Fruit fly (Drosophila melanogaster) whole organism, embryonic: Measurements from ENCODE around the gene CG44000.

Experiments used
- Aef1 ChIP-seq: fragments of 200-800 bp; sonication (Bioruptor generic); IDR thresholded peaks from 3 replicates; pipeline ENCODE4 v1.3.6; 2022; ENCODE audit warnings: missing biosample characterization, missing genetic modification characterization
- CG10209 ChIP-seq: fragments of 200-800 bp; sonication (Bioruptor generic); optimal IDR thresholded peaks from 3 replicates; lab custom pipeline; 2017; ENCODE audit warnings: missing biosample characterization, mild to moderate bottlenecking, missing genetic modification characterization, missing genetic modification reagents
- CG11560 ChIP-seq: fragments of 200-800 bp; sonication (Bioruptor generic); IDR thresholded peaks from 3 replicates; pipeline ENCODE4 v1.3.6; 2022; ENCODE audit warnings: missing biosample characterization, missing genetic modification characterization
- CG15073 ChIP-seq: fragments of 200-800 bp; sonication (Bioruptor generic); optimal IDR thresholded peaks from 2 replicates; lab custom pipeline; 2016; ENCODE audit warnings: missing biosample characterization, missing genetic modification characterization
- CG15696 ChIP-seq: fragments of 200-800 bp; sonication (Bioruptor generic); optimal IDR thresholded peaks from 2 replicates; lab custom pipeline; 2019; ENCODE audit warnings: missing biosample characterization, mild to moderate bottlenecking, missing genetic modification characterization, moderate library complexity
- CG17912 ChIP-seq: fragments of 200-800 bp; sonication (Bioruptor generic); optimal IDR thresholded peaks from 2 replicates; lab custom pipeline; 2018; ENCODE audit warnings: missing biosample characterization, mild to moderate bottlenecking, missing genetic modification characterization
- CG2202 ChIP-seq: fragments of 200-800 bp; sonication (Bioruptor generic); optimal IDR thresholded peaks from 2 replicates; lab custom pipeline; 2018; ENCODE audit warnings: missing biosample characterization, mild to moderate bottlenecking, missing genetic modification characterization
- CG30431 ChIP-seq: fragments of 200-800 bp; sonication (Bioruptor generic); optimal IDR thresholded peaks from 2 replicates; lab custom pipeline; 2017; ENCODE audit warnings: missing biosample characterization, missing genetic modification characterization
- CG3995 ChIP-seq: fragments of 200-800 bp; sonication (Bioruptor generic); optimal IDR thresholded peaks from 3 replicates; lab custom pipeline; 2016; ENCODE audit warnings: missing biosample characterization, missing genetic modification characterization
- CG4820 ChIP-seq: fragments of 200-800 bp; sonication (Bioruptor generic); optimal IDR thresholded peaks from 3 replicates; lab custom pipeline; 2016; ENCODE audit warnings: missing biosample characterization, missing genetic modification characterization
- CG5180 ChIP-seq: fragments of 200-800 bp; sonication (Bioruptor generic); optimal IDR thresholded peaks from 3 replicates; lab custom pipeline; 2017; ENCODE audit warnings: missing biosample characterization, missing genetic modification characterization, mild to moderate bottlenecking, moderate library complexity, missing genetic modification reagents
- CG7271 ChIP-seq: fragments of 200-800 bp; sonication (Bioruptor generic); optimal IDR thresholded peaks from 2 replicates; lab custom pipeline; 2018; ENCODE audit warnings: missing biosample characterization, mild to moderate bottlenecking, missing genetic modification characterization, moderate library complexity
- CG8944 ChIP-seq: fragments of 200-800 bp; sonication (Bioruptor generic); optimal IDR thresholded peaks from 3 replicates; lab custom pipeline; 2016; ENCODE audit warnings: missing biosample characterization, missing genetic modification characterization
- Camta ChIP-seq: fragments of 200-800 bp; sonication (Bioruptor generic); optimal IDR thresholded peaks from 2 replicates; lab custom pipeline; 2016; ENCODE audit warnings: missing biosample characterization, missing genetic modification characterization
- D19A ChIP-seq: fragments of 200-800 bp; optimal IDR thresholded peaks from 3 replicates; lab custom pipeline; 2019; ENCODE audit warnings: missing biosample characterization, mild to moderate bottlenecking, missing genetic modification characterization, moderate library complexity
- GATAe ChIP-seq: fragments of 200-800 bp; sonication (Bioruptor generic); conservative IDR thresholded peaks from 2 replicates; pipeline ENCODE4 v1.3.6; 2022; ENCODE audit warnings: missing biosample characterization, missing genetic modification characterization
- HLH54F ChIP-seq: fragments of 200-800 bp; sonication (Bioruptor generic); optimal IDR thresholded peaks from 3 replicates; lab custom pipeline; 2016; ENCODE audit warnings: missing biosample characterization, missing genetic modification characterization
- Hand ChIP-seq: fragments of 200-800 bp; sonication (Bioruptor generic); optimal IDR thresholded peaks from 2 replicates; lab custom pipeline; 2017; ENCODE audit warnings: mild to moderate bottlenecking, missing biosample characterization, missing genetic modification reagents, missing genetic modification characterization
- Hr78 ChIP-seq, 2 experiments: fragments of 200-800 bp in 1 of 2; fragments of >200 bp in 1 of 2; sonication (Bioruptor generic) in 1 of 2; optimal IDR thresholded peaks; 2 replicates each; lab custom pipeline; 2017 to 2019; ENCODE audit warnings: missing biosample characterization in 2 of 2, missing genetic modification characterization in 2 of 2, mild to moderate bottlenecking in 1 of 2, moderate library complexity in 1 of 2
- Ptx1 ChIP-seq: fragments of 200-800 bp; sonication (Bioruptor generic); IDR thresholded peaks from 2 replicates; pipeline ENCODE4 v1.3.6; 2022; ENCODE audit warnings: missing biosample characterization, missing genetic modification characterization
- Stat92E ChIP-seq, 3 experiments: fragments of >200 bp in 2 of 3; fragments of 200-800 bp in 1 of 3; sonication (Bioruptor generic) in 1 of 3; optimal IDR thresholded peaks; 2 replicates each; lab custom pipeline; 2017 to 2019; ENCODE audit warnings: missing biosample characterization in 3 of 3, missing genetic modification characterization in 3 of 3, mild to moderate bottlenecking in 1 of 3, moderate library complexity in 1 of 3
- Trl ChIP-seq, 3 experiments: fragments of >200 bp in 2 of 3; fragments of 200-800 bp in 1 of 3; sonication (Bioruptor generic) in 1 of 3; optimal IDR thresholded peaks; 2 replicates in 1 of 3; 3 replicates in 2 of 3; lab custom pipeline; 2016 to 2017; ENCODE audit warnings: missing biosample characterization in 1 of 3, missing genetic modification characterization in 1 of 3
- ab ChIP-seq: fragments of 200-800 bp; sonication (Bioruptor generic); optimal IDR thresholded peaks from 2 replicates; lab custom pipeline; 2016; ENCODE audit warnings: missing biosample characterization, missing genetic modification characterization
- bab2 ChIP-seq: fragments of 200-800 bp; sonication (Bioruptor generic); optimal IDR thresholded peaks from 2 replicates; lab custom pipeline; 2016; ENCODE audit warnings: missing biosample characterization, missing genetic modification characterization
- btn ChIP-seq: fragments of 200-800 bp; sonication (Bioruptor generic); optimal IDR thresholded peaks from 2 replicates; lab custom pipeline; 2016; ENCODE audit warnings: missing biosample characterization, missing genetic modification characterization
- caup ChIP-seq: fragments of 200-800 bp; sonication (Bioruptor generic); optimal IDR thresholded peaks from 3 replicates; lab custom pipeline; 2017; ENCODE audit warnings: missing biosample characterization, mild to moderate bottlenecking, missing genetic modification characterization, moderate library complexity; ENCODE audit not compliant: severe bottlenecking
- cg ChIP-seq: fragments of 200-800 bp; sonication (Bioruptor generic); optimal IDR thresholded peaks from 3 replicates; lab custom pipeline; 2019; ENCODE audit warnings: missing biosample characterization, mild to moderate bottlenecking, missing genetic modification characterization, moderate library complexity
- chn ChIP-seq: fragments of 200-800 bp; sonication (Bioruptor generic); optimal IDR thresholded peaks from 2 replicates; lab custom pipeline; 2016; ENCODE audit warnings: missing biosample characterization, missing genetic modification characterization
- cwo ChIP-seq: fragments of 200-800 bp; sonication (Bioruptor generic); optimal IDR thresholded peaks from 3 replicates; lab custom pipeline; 2017; ENCODE audit warnings: missing biosample characterization, missing genetic modification characterization, mild to moderate bottlenecking, moderate library complexity, missing genetic modification reagents
- da ChIP-seq: fragments of 200-800 bp; sonication (Bioruptor generic); optimal IDR thresholded peaks from 2 replicates; lab custom pipeline; 2016; ENCODE audit warnings: missing biosample characterization, missing genetic modification characterization
- eve ChIP-seq, 2 experiments: fragments of >200 bp; optimal IDR thresholded peaks; 2 replicates each; lab custom pipeline; 2017; ENCODE audit warnings: missing biosample characterization in 2 of 2, missing genetic modification characterization in 2 of 2
- exex ChIP-seq: fragments of 200-800 bp; sonication (Bioruptor generic); optimal IDR thresholded peaks from 4 replicates; lab custom pipeline; 2018; ENCODE audit warnings: missing biosample characterization, mild to moderate bottlenecking, missing genetic modification characterization, moderate library complexity
- gcm ChIP-seq: fragments of 200-800 bp; sonication (Bioruptor generic); optimal IDR thresholded peaks from 2 replicates; lab custom pipeline; 2019; ENCODE audit warnings: missing biosample characterization, mild to moderate bottlenecking, missing genetic modification characterization, moderate library complexity
- grau ChIP-seq: fragments of 200-800 bp; optimal IDR thresholded peaks from 3 replicates; lab custom pipeline; 2019; ENCODE audit warnings: missing biosample characterization, mild to moderate bottlenecking, missing genetic modification characterization, moderate library complexity
- gsb ChIP-seq: fragments of 200-800 bp; sonication (Bioruptor generic); IDR thresholded peaks from 2 replicates; pipeline ENCODE4 v1.3.6; 2022; ENCODE audit warnings: missing biosample characterization, missing genetic modification characterization
- gsb-n ChIP-seq: fragments of 200-800 bp; sonication (Bioruptor generic); optimal IDR thresholded peaks from 3 replicates; lab custom pipeline; 2018; ENCODE audit warnings: missing biosample characterization, mild to moderate bottlenecking, missing genetic modification characterization
- hbn ChIP-seq: fragments of 200-800 bp; sonication (Bioruptor generic); IDR thresholded peaks from 2 replicates; pipeline ENCODE4 v1.3.6; 2022; ENCODE audit warnings: missing biosample characterization, missing genetic modification characterization; ENCODE audit not compliant: partially characterized antibody
- ken ChIP-seq: fragments of 200-800 bp; sonication (Bioruptor generic); IDR thresholded peaks from 3 replicates; pipeline ENCODE4 v1.3.6; 2022; ENCODE audit warnings: missing biosample characterization, missing genetic modification characterization
- kni ChIP-seq: fragments of 200-800 bp; sonication (Bioruptor generic); optimal IDR thresholded peaks from 3 replicates; lab custom pipeline; 2017; ENCODE audit warnings: mild to moderate bottlenecking, missing biosample characterization, missing genetic modification reagents, missing genetic modification characterization
- mam ChIP-seq: fragments of 200-800 bp; sonication (Bioruptor generic); optimal IDR thresholded peaks from 3 replicates; lab custom pipeline; 2016; ENCODE audit warnings: missing biosample characterization, missing genetic modification characterization
- mirr ChIP-seq: fragments of 200-800 bp; sonication (Bioruptor generic); optimal IDR thresholded peaks from 3 replicates; lab custom pipeline; 2018; ENCODE audit warnings: missing biosample characterization, mild to moderate bottlenecking, missing genetic modification characterization
- pros ChIP-seq: fragments of 200-800 bp; sonication (Bioruptor generic); optimal IDR thresholded peaks from 3 replicates; lab custom pipeline; 2019; ENCODE audit warnings: missing biosample characterization, mild to moderate bottlenecking, missing genetic modification characterization, moderate library complexity
- salm ChIP-seq: fragments of 200-800 bp; sonication (Bioruptor generic); optimal IDR thresholded peaks from 2 replicates; lab custom pipeline; 2018; ENCODE audit warnings: missing biosample characterization, mild to moderate bottlenecking, missing genetic modification characterization
- sd ChIP-seq: fragments of 200-800 bp; sonication (Bioruptor generic); optimal IDR thresholded peaks from 3 replicates; lab custom pipeline; 2018; ENCODE audit warnings: missing biosample characterization, mild to moderate bottlenecking, missing genetic modification characterization, moderate library complexity
- sug ChIP-seq: fragments of 200-800 bp; optimal IDR thresholded peaks from 2 replicates; lab custom pipeline; 2019; ENCODE audit warnings: missing biosample characterization, mild to moderate bottlenecking, missing genetic modification characterization, moderate library complexity
- tin ChIP-seq: fragments of 200-800 bp; sonication (Bioruptor generic); optimal IDR thresholded peaks from 3 replicates; lab custom pipeline; 2016; ENCODE audit warnings: missing biosample characterization, missing genetic modification characterization
- yki ChIP-seq: fragments of >200 bp; optimal IDR thresholded peaks from 3 replicates; lab custom pipeline; 2018

CG44000 gene

DNA sequence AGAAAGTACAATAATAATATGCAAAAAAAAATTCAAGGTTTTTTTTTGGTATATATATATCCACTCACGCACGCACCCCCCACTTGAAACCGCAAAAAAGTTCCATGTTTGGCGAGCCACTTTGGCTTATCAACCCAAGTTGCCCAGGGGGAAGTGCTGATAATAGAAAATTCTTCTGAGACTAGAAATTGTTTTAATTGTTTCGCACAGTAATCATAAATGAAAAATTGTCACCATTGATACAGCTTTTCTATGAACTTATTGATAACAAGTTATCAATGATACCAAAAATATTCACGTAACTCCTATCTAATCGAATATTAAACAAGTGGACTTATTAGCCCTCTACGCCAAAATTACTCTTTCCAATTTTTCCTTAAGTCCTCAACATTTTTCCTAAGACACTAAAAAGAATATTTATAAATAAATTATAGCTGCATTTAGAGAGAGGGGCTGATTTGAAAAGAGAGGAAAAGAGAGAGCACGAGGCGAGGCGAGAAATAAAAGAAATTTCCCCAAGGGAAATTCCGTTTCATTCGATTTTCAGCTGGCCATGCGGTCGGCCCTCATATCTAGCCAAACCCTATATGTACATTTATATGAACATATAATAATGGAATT lies 44.4 kb upstream of the CG44000 start:
- TF ChIP-seq D19A (tag; lab: Kevin White, UChicago) (peak; percentile 86), gsb (no peak), Stat92E (GFP tag; optimal IDR thresholded peaks at IDR 0.05; lab: Kevin White, UChicago) (no peak), exex (tag; lab: Kevin White, UChicago) (peak; percentile 95), CG10209 (GFP tag; lab: Kevin White, UChicago) (no peak), gcm (peak; percentile 46), gsb-n (no peak), Trl (optimal IDR thresholded peaks at IDR 0.05; lab: Kevin White, UChicago) (peak; percentile 23 to 55), Trl (GFP tag; optimal IDR thresholded peaks at IDR 0.05; lab: Kevin White, UChicago) (no peak), hbn (GFP tag; lab: Robert Waterston, UW) (no peak), yki (lab: Kevin White, UChicago) (no peak), kni (GFP tag; lab: Kevin White, UChicago) (no peak), salm (tag; lab: Kevin White, UChicago) (no peak), sug (tag; lab: Kevin White, UChicago) (peak; percentile 40), da (GFP tag; lab: Kevin White, UChicago) (no peak), pros (GFP tag; lab: Kevin White, UChicago) (peak; percentile 51), bab2 (no peak), eve (GFP tag; optimal IDR thresholded peaks at IDR 0.05; lab: Kevin White, UChicago) (peak in 1 of 2 experiments; percentile 37), sd (tag; lab: Kevin White, UChicago) (peak; percentile 63), caup (no peak), mirr (GFP tag; lab: Kevin White, UChicago) (peak; percentile 47), cwo (GFP tag; lab: Kevin White, UChicago) (no peak), GATAe (0 out of 2 replicates have a peak, but pooled peaks have one; percentile 29)

DNA sequence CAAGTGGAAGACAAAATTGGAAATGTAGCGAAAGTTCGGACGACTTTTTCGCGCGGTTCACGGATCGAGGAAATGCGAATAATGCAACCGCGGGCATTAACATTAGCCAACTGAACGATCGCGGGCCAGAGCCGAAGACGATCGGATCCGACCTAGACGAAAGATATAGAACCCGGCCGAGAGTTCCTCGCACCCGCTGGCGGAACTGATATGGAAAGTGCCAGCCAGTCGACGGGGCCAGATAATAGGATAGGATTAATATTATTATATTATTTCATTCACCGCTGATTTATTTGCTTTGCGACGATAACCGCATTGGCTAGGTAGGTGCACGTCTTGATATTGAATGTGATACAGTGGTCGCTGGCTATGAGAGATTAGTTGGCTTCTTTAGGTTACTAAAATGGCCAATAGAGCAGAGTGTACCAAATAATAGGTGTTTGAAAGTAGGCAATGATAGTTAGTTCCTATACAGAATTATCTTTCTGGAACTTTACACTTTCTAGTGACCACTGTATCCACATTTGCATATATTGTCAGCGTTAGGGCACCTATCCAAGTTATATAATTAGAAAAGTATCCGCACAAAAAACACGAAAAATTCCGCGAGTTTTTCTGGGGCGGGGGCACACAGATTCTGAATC lies 43.6 kb upstream of the CG44000 start:
- TF ChIP-seq CG17912 (GFP tag; lab: Kevin White, UChicago) (no peak), salm (tag; lab: Kevin White, UChicago) (peak; percentile 59), sug (tag; lab: Kevin White, UChicago) (peak; percentile 26), Hand (GFP tag; lab: Kevin White, UChicago) (peak; percentile 11), grau (tag; lab: Kevin White, UChicago) (peak; percentile 95), cg (GFP tag; lab: Kevin White, UChicago) (no peak), CG4820 (GFP tag; lab: Kevin White, UChicago) (peak; percentile 62), Aef1 (GFP tag; lab: Robert Waterston, UW) (peak; percentile 72), btn (GFP tag; lab: Kevin White, UChicago) (peak; percentile 75), tin (GFP tag; lab: Kevin White, UChicago) (peak; percentile 69), CG2202 (peak; percentile 25), sd (tag; lab: Kevin White, UChicago) (no peak), ab (no peak), CG7271 (no peak), Camta (GFP tag; lab: Kevin White, UChicago) (peak; percentile 30), ken (GFP tag; lab: Robert Waterston, UW) (peak; percentile 70), CG11560 (tag; lab: Robert Waterston, UW) (peak; percentile 60; the same call in 1 of the 3 replicates), CG5180 (peak; percentile 22), CG15073 (GFP tag; lab: Kevin White, UChicago) (peak; percentile 30), Ptx1 (peak; percentile 76), chn (GFP tag; lab: Kevin White, UChicago) (peak; percentile 49), CG8944 (GFP tag; lab: Kevin White, UChicago) (peak; percentile 43), HLH54F (GFP tag; lab: Kevin White, UChicago) (peak; percentile 64), Hr78 (GFP tag; optimal IDR thresholded peaks at IDR 0.05; lab: Kevin White, UChicago) (no peak), CG3995 (GFP tag; lab: Kevin White, UChicago) (peak; percentile 40), CG15696 (tag; lab: Kevin White, UChicago) (peak; percentile 76), CG30431 (GFP tag; lab: Kevin White, UChicago) (peak; percentile 70), mam (peak; percentile 64), exex (tag; lab: Kevin White, UChicago) (peak; percentile 77)
